Worm (Caenorhabditis elegans) whole organism, L1 larva: ENCODE data around the gene T09B9.1.

ENCODE experiments used
- ets-5 ChIP-seq: fragments of 200-800 bp; sonication (Bioruptor generic); IDR thresholded peaks from 2 replicates; pipeline ENCODE4 v1.3.6; 2022; ENCODE audit warnings: missing genetic modification characterization, missing compliant biosample characterization
- nhr-20 ChIP-seq: sonication (generic microtip); optimal IDR thresholded peaks from 2 replicates; lab custom pipeline; 2016; ENCODE audit warnings: mild to moderate bottlenecking, missing genetic modification characterization, missing compliant biosample characterization
- snpc-4 ChIP-seq: fragments of 150-350 bp; optimal IDR thresholded peaks from 2 replicates; lab custom pipeline; 2014; ENCODE audit warnings: missing biosample characterization, missing genetic modification characterization

ce11 chrX:9735479-9735878 lies 21.6 kb upstream of the T09B9.1 start:
- no peak for TF ChIP-seq nhr-20 (tag; lab: Kevin White, UChicago)
- no peak for TF ChIP-seq snpc-4 (tag; lab: Kevin White, UChicago)
- TF ChIP-seq ets-5, result no peak
